ENCODE assay signal across 1 worm cellular context in genomic region chrIV:11145929-11146339, ce11.
TF ChIP-seq lines count a peak whose summit lies in the region.

No protein-coding gene starts in this region.

TF ChIP-seq in whole organism, young adult, 124 proteins besides CTCF, POLR2A, EP300 and RAD21 (continued from another document):
- TF ChIP-seq ceh-58 (GFP tag; IDR thresholded peaks at IDR 0.05; lab: Robert Waterston, UW): no peak
- TF ChIP-seq B0261.1 (tag; optimal IDR thresholded peaks at IDR 0.05; lab: Kevin White, UChicago): no peak
- TF ChIP-seq C06A6.2 (GFP tag; conservative IDR thresholded peaks at IDR 0.05; lab: Robert Waterston, UW): no peak
- peak; percentile 67 for TF ChIP-seq madf-6 (GFP tag; IDR thresholded peaks at IDR 0.05; lab: Robert Waterston, UW)
- no peak for TF ChIP-seq ceh-27 (GFP tag; optimal IDR thresholded peaks at IDR 0.05; lab: Kevin White, UChicago)
- no peak for TF ChIP-seq ztf-6 (GFP tag; IDR thresholded peaks at IDR 0.05; lab: Robert Waterston, UW)
- TF ChIP-seq zfh-2 (GFP tag; conservative IDR thresholded peaks at IDR 0.05; lab: Robert Waterston, UW): no peak
- no peak for TF ChIP-seq hmg-20 (GFP tag; IDR thresholded peaks at IDR 0.05; lab: Robert Waterston, UW)
- TF ChIP-seq ztf-28 (GFP tag; IDR thresholded peaks at IDR 0.05; lab: Robert Waterston, UW): no peak
- TF ChIP-seq repo-1 (tag; optimal IDR thresholded peaks at IDR 0.05; lab: Kevin White, UChicago): peak; percentile 78
- TF ChIP-seq gei-17 (GFP tag; optimal IDR thresholded peaks at IDR 0.05; lab: Kevin White, UChicago): no peak
- no peak for TF ChIP-seq nfya-1 (tag; optimal IDR thresholded peaks at IDR 0.05; lab: Kevin White, UChicago; ENCODE audit: borderline replicate concordance, insufficient read depth)
- TF ChIP-seq madf-3 (GFP tag; IDR thresholded peaks at IDR 0.05; lab: Robert Waterston, UW): 0 out of 2 replicates have a peak, but pooled peaks have one; percentile 38
- TF ChIP-seq F55B11.4 (tag; optimal IDR thresholded peaks at IDR 0.05; lab: Kevin White, UChicago; ENCODE audit: borderline replicate concordance, insufficient read depth): no peak
- peak; percentile 28 for TF ChIP-seq snpc-1.1 (tag; optimal IDR thresholded peaks at IDR 0.05; lab: Kevin White, UChicago; ENCODE audit: insufficient read depth)
- peak in 1 of 3 experiments; percentile 47 for TF ChIP-seq lin-35 (GFP tag; optimal IDR thresholded peaks at IDR 0.05; lab: Kevin White, UChicago)
- TF ChIP-seq B0019.2 (GFP tag; conservative IDR thresholded peaks at IDR 0.05; lab: Robert Waterston, UW): no peak
- TF ChIP-seq ama-1 (optimal IDR thresholded peaks at IDR 0.05; lab: Kevin White, UChicago): no peak
- peak in 1 of 2 experiments; percentile 63 for TF ChIP-seq ama-1 (GFP tag; optimal IDR thresholded peaks at IDR 0.05; lab: Kevin White, UChicago)
- TF ChIP-seq akir-1 (GFP tag; optimal IDR thresholded peaks at IDR 0.05; lab: Kevin White, UChicago): no peak
- no peak for TF ChIP-seq sptf-2 (GFP tag; optimal IDR thresholded peaks at IDR 0.05; lab: Kevin White, UChicago)
- TF ChIP-seq snpc-1.3 (tag; optimal IDR thresholded peaks at IDR 0.05; lab: Kevin White, UChicago; ENCODE audit: insufficient read depth): peak; percentile 26
- TF ChIP-seq lir-1 (GFP tag; conservative IDR thresholded peaks at IDR 0.05; lab: Robert Waterston, UW): no peak
- TF ChIP-seq madf-10 (tag; optimal IDR thresholded peaks at IDR 0.05; lab: Kevin White, UChicago): no peak
- peak; percentile 37 for TF ChIP-seq lsl-1 (GFP tag; optimal IDR thresholded peaks at IDR 0.05; lab: Kevin White, UChicago)
- no peak for TF ChIP-seq madf-8 (GFP tag; conservative IDR thresholded peaks at IDR 0.05; lab: Robert Waterston, UW)
- TF ChIP-seq ccch-3 (GFP tag; optimal IDR thresholded peaks at IDR 0.05; lab: Kevin White, UChicago): no peak
- peak; percentile 57 for TF ChIP-seq ceh-79 (tag; optimal IDR thresholded peaks at IDR 0.05; lab: Kevin White, UChicago)
- peak; percentile 89 for TF ChIP-seq hrde-1 (tag; optimal IDR thresholded peaks at IDR 0.05; lab: Kevin White, UChicago; ENCODE audit: borderline replicate concordance)
- no peak for TF ChIP-seq rcor-1 (GFP tag; IDR thresholded peaks at IDR 0.05; lab: Robert Waterston, UW)
- peak; percentile 53; the same call in 1 of the 2 replicates for TF ChIP-seq B0336.3 (GFP tag; IDR thresholded peaks at IDR 0.05; lab: Robert Waterston, UW)
- peak in 1 of 2 experiments; percentile 53 for TF ChIP-seq rec-8 (tag; optimal IDR thresholded peaks at IDR 0.05; lab: Kevin White, UChicago)
- no peak for TF ChIP-seq dox-1 (GFP tag; IDR thresholded peaks at IDR 0.05; lab: Robert Waterston, UW)
- no peak for TF ChIP-seq ZK185.1 (tag; optimal IDR thresholded peaks at IDR 0.05; lab: Kevin White, UChicago; ENCODE audit: poor library complexity, severe bottlenecking)
- TF ChIP-seq F37B4.10 (GFP tag; IDR thresholded peaks at IDR 0.05; lab: Robert Waterston, UW): no peak
- no peak for TF ChIP-seq K12H6.12 (tag; optimal IDR thresholded peaks at IDR 0.05; lab: Kevin White, UChicago)
- peak; percentile 59 for TF ChIP-seq T26A5.8 (tag; optimal IDR thresholded peaks at IDR 0.05; lab: Kevin White, UChicago)
- TF ChIP-seq fkh-3 (tag; optimal IDR thresholded peaks at IDR 0.05; lab: Kevin White, UChicago): peak; percentile 57
- peak; percentile 73; the same call in 1 of the 2 replicates for TF ChIP-seq nfya-2 (GFP tag; IDR thresholded peaks at IDR 0.05; lab: Robert Waterston, UW)
- TF ChIP-seq xnd-1 (tag; optimal IDR thresholded peaks at IDR 0.05; lab: Kevin White, UChicago): peak; percentile 53
- TF ChIP-seq snpc-3.4 (tag; optimal IDR thresholded peaks at IDR 0.05; lab: Kevin White, UChicago): peak; percentile 53
- no peak for TF ChIP-seq tbx-9 (tag; optimal IDR thresholded peaks at IDR 0.05; lab: Kevin White, UChicago; ENCODE audit: borderline replicate concordance)
- TF ChIP-seq ztf-25 (GFP tag; IDR thresholded peaks at IDR 0.05; lab: Robert Waterston, UW): no peak
- TF ChIP-seq dpl-1 (GFP tag; optimal IDR thresholded peaks at IDR 0.05; lab: Kevin White, UChicago): no peak
- no peak for TF ChIP-seq unc-62 (GFP tag; optimal IDR thresholded peaks at IDR 0.05; lab: Kevin White, UChicago)
- no peak for TF ChIP-seq rpc-1 (optimal IDR thresholded peaks at IDR 0.05; lab: Kevin White, UChicago)
- no peak for TF ChIP-seq rpc-1 (tag; optimal IDR thresholded peaks at IDR 0.05; lab: Kevin White, UChicago)
- TF ChIP-seq hlh-26 (GFP tag; conservative IDR thresholded peaks at IDR 0.05; lab: Robert Waterston, UW): no peak
- no peak for TF ChIP-seq bed-2 (GFP tag; IDR thresholded peaks at IDR 0.05; lab: Robert Waterston, UW)
- no peak; the same call in 1 of the 2 replicates for TF ChIP-seq cebp-2 (GFP tag; IDR thresholded peaks at IDR 0.05; lab: Robert Waterston, UW)
- TF ChIP-seq mcd-1 (GFP tag; IDR thresholded peaks at IDR 0.05; lab: Robert Waterston, UW): no peak
- TF ChIP-seq ztf-26 (tag; optimal IDR thresholded peaks at IDR 0.05; lab: Kevin White, UChicago): peak; percentile 2
- no peak for TF ChIP-seq somi-1 (GFP tag; optimal IDR thresholded peaks at IDR 0.05; lab: Kevin White, UChicago)
- TF ChIP-seq mxl-1 (tag; optimal IDR thresholded peaks at IDR 0.05; lab: Kevin White, UChicago): peak; percentile 72
- no peak for TF ChIP-seq let-526 (GFP tag; IDR thresholded peaks at IDR 0.05; lab: Robert Waterston, UW)
- TF ChIP-seq F23B12.7 (tag; optimal IDR thresholded peaks at IDR 0.05; lab: Kevin White, UChicago; ENCODE audit: insufficient read depth): no peak
- TF ChIP-seq C17E4.6 (GFP tag; IDR thresholded peaks at IDR 0.05; lab: Robert Waterston, UW): no peak
- peak; percentile 91 for TF ChIP-seq dpff-1 (tag; optimal IDR thresholded peaks at IDR 0.05; lab: Kevin White, UChicago)
- TF ChIP-seq lsy-27 (tag; optimal IDR thresholded peaks at IDR 0.05; lab: Kevin White, UChicago; ENCODE audit: borderline replicate concordance, insufficient read depth): no peak
- TF ChIP-seq ekl-4 (GFP tag; IDR thresholded peaks at IDR 0.05; lab: Robert Waterston, UW): peak; percentile 72
- peak; percentile 42 for TF ChIP-seq tbp1 (GFP tag; optimal IDR thresholded peaks at IDR 0.05; lab: Kevin White, UChicago)
- no peak for TF ChIP-seq egrh-3 (GFP tag; IDR thresholded peaks at IDR 0.05; lab: Robert Waterston, UW)
- no peak for TF ChIP-seq bed-1 (GFP tag; IDR thresholded peaks at IDR 0.05; lab: Robert Waterston, UW)
- peak; percentile 64 for TF ChIP-seq him-1 (tag; optimal IDR thresholded peaks at IDR 0.05; lab: Kevin White, UChicago)
- no peak for TF ChIP-seq F39B2.1 (GFP tag; IDR thresholded peaks at IDR 0.05; lab: Robert Waterston, UW)
- no peak for TF ChIP-seq efl-1 (GFP tag; optimal IDR thresholded peaks at IDR 0.05; lab: Kevin White, UChicago)
- no peak for TF ChIP-seq hmg-1.2 (GFP tag; IDR thresholded peaks at IDR 0.05; lab: Robert Waterston, UW)
- TF ChIP-seq D2030.7 (GFP tag; IDR thresholded peaks at IDR 0.05; lab: Robert Waterston, UW): peak; percentile 33; the same call in 1 of the 2 replicates
- TF ChIP-seq tlf-1 (GFP tag; optimal IDR thresholded peaks at IDR 0.05; lab: Kevin White, UChicago): peak; percentile 76
- peak; percentile 91 for TF ChIP-seq F10E7.11 (tag; optimal IDR thresholded peaks at IDR 0.05; lab: Kevin White, UChicago)
- no peak for TF ChIP-seq K11D2.4 (GFP tag; IDR thresholded peaks at IDR 0.05; lab: Robert Waterston, UW)
- peak; percentile 78; the same call in 1 of the 2 replicates for TF ChIP-seq attf-6 (GFP tag; IDR thresholded peaks at IDR 0.05; lab: Robert Waterston, UW)
- TF ChIP-seq aptf-3 (GFP tag; IDR thresholded peaks at IDR 0.05; lab: Robert Waterston, UW): no peak
- TF ChIP-seq Y53G8AR.9 (GFP tag; conservative IDR thresholded peaks at IDR 0.05; lab: Robert Waterston, UW): no peak; the same call in 1 of the 2 replicates
- no peak for TF ChIP-seq sea-2 (GFP tag; IDR thresholded peaks at IDR 0.05; lab: Robert Waterston, UW)
- peak; percentile 32 for TF ChIP-seq F33H1.4 (GFP tag; IDR thresholded peaks at IDR 0.05; lab: Robert Waterston, UW)
- TF ChIP-seq F57C9.4 (tag; optimal IDR thresholded peaks at IDR 0.05; lab: Kevin White, UChicago): peak; percentile 76
- TF ChIP-seq nhr-120 (GFP tag; IDR thresholded peaks at IDR 0.05; lab: Robert Waterston, UW): no peak
- TF ChIP-seq lag-1 (GFP tag; IDR thresholded peaks at IDR 0.05; lab: Robert Waterston, UW): no peak
